Worm (Caenorhabditis elegans) whole organism, late embryonic: Measurements from ENCODE around the gene pipp-4P.

Source experiments
- Y22D7AL.16 ChIP-seq: sonication (generic microtip); optimal IDR thresholded peaks from 2 replicates; lab custom pipeline; 2016; ENCODE audit warnings: missing genetic modification characterization, missing compliant biosample characterization
- ama-1 ChIP-seq: fragments of 150-350 bp; optimal IDR thresholded peaks from 2 replicates; lab custom pipeline; 2014
- ceh-18 ChIP-seq: sonication (generic microtip); optimal IDR thresholded peaks from 2 replicates; lab custom pipeline; 2016; ENCODE audit warnings: missing genetic modification characterization, missing compliant biosample characterization
- ceh-9 ChIP-seq: sonication (generic microtip); optimal IDR thresholded peaks from 2 replicates; lab custom pipeline; 2016; ENCODE audit warnings: mild to moderate bottlenecking, missing genetic modification characterization, inconsistent platforms, missing compliant biosample characterization
- fkh-10 ChIP-seq: fragments of 150-350 bp; optimal IDR thresholded peaks from 2 replicates; lab custom pipeline; 2014; ENCODE audit warnings: missing biosample characterization, missing genetic modification reagents, missing genetic modification characterization
- gmeb-2 ChIP-seq: sonication (generic microtip); optimal IDR thresholded peaks from 2 replicates; lab custom pipeline; 2016; ENCODE audit warnings: missing genetic modification characterization, inconsistent platforms, missing compliant biosample characterization
- hlh-6 ChIP-seq: sonication (generic microtip); optimal IDR thresholded peaks from 2 replicates; lab custom pipeline; 2016; ENCODE audit warnings: missing genotype, missing genetic modification characterization, missing compliant biosample characterization
- nhr-11 ChIP-seq: fragments of 150-350 bp; optimal IDR thresholded peaks from 2 replicates; lab custom pipeline; 2014; ENCODE audit warnings: missing biosample characterization, missing genetic modification characterization
- pag-3 ChIP-seq: sonication (generic microtip); optimal IDR thresholded peaks from 2 replicates; lab custom pipeline; 2016; ENCODE audit warnings: missing compliant biosample characterization, missing genetic modification characterization, borderline replicate concordance
- ref-2 ChIP-seq: sonication (generic microtip); optimal IDR thresholded peaks from 2 replicates; lab custom pipeline; 2016; ENCODE audit warnings: missing genetic modification characterization, missing compliant biosample characterization
- unc-42 ChIP-seq: sonication (generic microtip); optimal IDR thresholded peaks from 2 replicates; lab custom pipeline; 2016; ENCODE audit warnings: missing genotype, missing genetic modification characterization, missing compliant biosample characterization
- zip-5 ChIP-seq: sonication (generic microtip); optimal IDR thresholded peaks from 2 replicates; lab custom pipeline; 2016; ENCODE audit warnings: missing genetic modification characterization, missing compliant biosample characterization

- no peak for TF ChIP-seq unc-42 (tag; lab: Kevin White, UChicago)
- TF ChIP-seq ceh-18 (tag; lab: Kevin White, UChicago): no peak
- no peak for TF ChIP-seq Y22D7AL.16 (tag; lab: Kevin White, UChicago)
- no peak for TF ChIP-seq nhr-11 (tag; lab: Kevin White, UChicago)
- TF ChIP-seq ama-1 (lab: Kevin White, UChicago): no peak
- no peak for TF ChIP-seq ceh-9 (tag; lab: Kevin White, UChicago)
- TF ChIP-seq hlh-6: no peak
- TF ChIP-seq pag-3: no peak
- TF ChIP-seq gmeb-2 (tag; lab: Kevin White, UChicago): no peak
- TF ChIP-seq fkh-10 (GFP tag; lab: Kevin White, UChicago): no peak
- TF ChIP-seq zip-5: no peak
- no peak for TF ChIP-seq ref-2
Observed at ce11 chrIII:2804461-2804860, 14.6 kb upstream of the pipp-4P start.
